Fruit fly (Drosophila melanogaster): ENCODE data around the gene CG2698.

- no peak for TF ChIP-seq CG12155 (GFP tag; optimal IDR thresholded peaks at IDR 0.05)
- TF ChIP-seq chinmo (GFP tag; IDR thresholded peaks at IDR 0.05; ENCODE audit: partially characterized antibody) = no peak
- TF ChIP-seq zfh2 (GFP tag; optimal IDR thresholded peaks at IDR 0.05) = no peak
- no peak for TF ChIP-seq CG3065 (GFP tag; optimal IDR thresholded peaks at IDR 0.05)
- no peak for TF ChIP-seq CG14050 (GFP tag; IDR thresholded peaks at IDR 0.05)
Observed at dm6 chr3R:7980222-7980621, 21.1 kb upstream of the CG2698 start, which contains the start of gene Sfp84E.

Data from whole organism, embryonic.